Worm (Caenorhabditis elegans): ENCODE measurements around the gene Y57G11C.1147.

The Y57G11C.1147 gene

DNA sequence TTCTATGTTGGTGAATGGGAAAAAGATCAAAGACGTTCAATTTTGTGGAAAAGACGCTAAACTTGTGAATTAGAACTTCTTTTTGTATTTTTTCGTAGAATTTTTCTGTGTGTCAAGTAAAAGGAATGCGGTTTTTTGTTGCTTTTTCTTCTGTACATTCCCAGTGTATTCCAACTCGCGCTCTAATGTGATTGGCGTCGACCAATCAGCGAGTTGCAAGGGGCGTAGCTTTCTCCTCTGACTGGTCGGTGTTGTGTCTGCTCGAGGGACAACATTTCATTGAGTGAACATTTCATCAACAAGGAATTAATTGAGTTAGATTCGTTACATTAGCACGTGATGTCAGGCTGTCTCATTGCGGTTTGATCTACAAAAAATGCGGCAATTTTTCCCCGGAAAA is 3.6 kb upstream of the Y57G11C.1147 start:
- TF ChIP-seq sma-3 (GFP tag; optimal IDR thresholded peaks at IDR 0.05): no peak
- TF ChIP-seq nhr-21 (tag; optimal IDR thresholded peaks at IDR 0.05): no peak
- TF ChIP-seq F13H6.1 (tag; optimal IDR thresholded peaks at IDR 0.05): no peak
- no peak for TF ChIP-seq nhr-237 (tag; optimal IDR thresholded peaks at IDR 0.05)
- no peak for TF ChIP-seq lin-13 (GFP tag; optimal IDR thresholded peaks at IDR 0.05)

DNA sequence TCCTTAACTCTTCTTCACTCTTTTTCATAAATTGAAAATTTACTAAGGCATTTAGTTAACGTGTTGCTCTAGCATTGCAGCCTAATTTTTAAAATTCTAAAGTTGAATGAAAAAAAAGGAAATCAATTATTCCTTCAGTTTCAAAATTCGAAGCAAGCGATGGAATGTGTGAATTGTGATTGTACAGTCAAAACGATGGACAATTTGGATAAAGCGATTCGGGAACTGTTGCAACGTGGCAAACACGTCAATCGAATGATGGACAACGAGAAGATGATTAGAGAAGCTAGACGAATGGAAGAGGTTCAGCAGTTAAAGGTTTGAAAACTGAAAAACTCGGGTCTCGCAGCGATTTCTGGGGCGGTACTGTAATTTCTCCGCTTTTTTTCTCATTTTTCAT is 1.9 kb upstream of the Y57G11C.1147 start, which contains the start of gene Y57G11C.14:
Gene Y57G11C.14, plus strand, starts transcription at position 126 of the 400 bp plus-strand sequence.
- no peak for TF ChIP-seq sem-4 (tag; optimal IDR thresholded peaks at IDR 0.05)

DNA sequence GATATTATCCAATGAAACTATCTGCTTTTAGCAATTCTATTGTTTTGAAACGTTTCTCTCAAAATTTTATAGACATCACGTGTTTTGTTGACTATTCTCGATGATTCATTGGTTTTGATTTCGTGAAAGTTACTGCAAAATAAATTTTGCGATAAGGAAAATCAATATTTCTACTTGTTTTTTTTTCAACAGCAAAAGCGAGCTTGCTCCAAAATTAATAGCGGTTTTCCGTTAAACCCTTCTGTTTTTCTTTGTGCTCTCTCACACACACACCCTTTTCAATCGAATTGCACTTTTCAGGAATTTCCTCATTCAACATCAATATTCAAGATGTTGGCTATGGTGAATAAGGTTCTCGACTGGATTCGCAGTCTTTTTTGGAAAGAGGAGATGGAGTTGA is 535 bp upstream of the Y57G11C.1147 start, which contains the start of gene arl-8:
Gene arl-8, plus strand, starts transcription at position 301 of the 400 bp plus-strand sequence.
- peak; percentile 17 for TF ChIP-seq ama-1 (optimal IDR thresholded peaks at IDR 0.05)
- no peak for TF ChIP-seq C34F6.9 (tag; optimal IDR thresholded peaks at IDR 0.05)

DNA sequence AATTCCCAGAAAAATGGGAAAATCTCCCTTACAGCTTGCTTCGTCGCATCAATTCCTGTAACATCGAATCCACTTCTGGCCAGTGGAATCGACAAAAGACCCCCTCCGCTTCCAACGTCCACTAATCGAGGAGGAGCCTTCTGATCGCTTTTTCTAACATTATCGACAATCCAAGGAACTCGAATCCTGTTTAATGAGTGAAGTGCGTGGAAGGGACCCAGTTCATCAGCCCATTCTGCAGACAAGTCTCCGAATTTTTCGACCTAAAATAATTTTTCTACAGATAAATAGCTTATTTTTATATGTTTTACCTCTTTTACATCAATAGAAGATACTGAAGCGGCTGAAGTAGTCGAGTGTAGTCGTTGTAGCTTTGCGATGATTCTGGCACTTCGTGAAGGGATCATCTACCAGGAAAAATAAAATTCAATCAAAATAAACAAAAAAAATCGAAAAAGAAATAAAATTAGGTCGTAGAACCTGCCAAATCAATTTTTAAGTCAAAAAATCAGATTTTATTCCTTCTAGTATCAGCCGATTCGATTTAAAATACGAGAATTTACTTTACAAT is 1.3 kb downstream of the Y57G11C.1147 start, which contains the start of gene coq-3:
Gene coq-3, minus strand, starts transcription at position 407 of the 571 bp plus-strand sequence.
- TF ChIP-seq F13H6.1 (tag; optimal IDR thresholded peaks at IDR 0.05): no peak
- no peak for TF ChIP-seq dmd-4 (tag; optimal IDR thresholded peaks at IDR 0.05)
- no peak for TF ChIP-seq elt-1 (tag; optimal IDR thresholded peaks at IDR 0.05)
- no peak for TF ChIP-seq unc-62 (GFP tag; optimal IDR thresholded peaks at IDR 0.05)
- TF ChIP-seq C34F6.9 (tag; optimal IDR thresholded peaks at IDR 0.05): no peak
- TF ChIP-seq sem-4 (tag; optimal IDR thresholded peaks at IDR 0.05): no peak
- TF ChIP-seq gmeb-1 (tag; optimal IDR thresholded peaks at IDR 0.05): no peak
- no peak for TF ChIP-seq skn-1 (tag; optimal IDR thresholded peaks at IDR 0.05)
- no peak for TF ChIP-seq nhr-129 (tag; optimal IDR thresholded peaks at IDR 0.05)
- no peak for TF ChIP-seq nhr-10 (tag; optimal IDR thresholded peaks at IDR 0.05)
- TF ChIP-seq Y55F3AM.14 (GFP tag; optimal IDR thresholded peaks at IDR 0.05): no peak
- TF ChIP-seq nhr-77 (tag; optimal IDR thresholded peaks at IDR 0.05): no peak
- no peak for TF ChIP-seq lin-11 (tag; optimal IDR thresholded peaks at IDR 0.05)
- TF ChIP-seq ZK546.5 (tag; optimal IDR thresholded peaks at IDR 0.05): no peak
- TF ChIP-seq lsy-2 (tag; optimal IDR thresholded peaks at IDR 0.05): no peak
- TF ChIP-seq sma-3 (GFP tag; optimal IDR thresholded peaks at IDR 0.05): no peak

DNA sequence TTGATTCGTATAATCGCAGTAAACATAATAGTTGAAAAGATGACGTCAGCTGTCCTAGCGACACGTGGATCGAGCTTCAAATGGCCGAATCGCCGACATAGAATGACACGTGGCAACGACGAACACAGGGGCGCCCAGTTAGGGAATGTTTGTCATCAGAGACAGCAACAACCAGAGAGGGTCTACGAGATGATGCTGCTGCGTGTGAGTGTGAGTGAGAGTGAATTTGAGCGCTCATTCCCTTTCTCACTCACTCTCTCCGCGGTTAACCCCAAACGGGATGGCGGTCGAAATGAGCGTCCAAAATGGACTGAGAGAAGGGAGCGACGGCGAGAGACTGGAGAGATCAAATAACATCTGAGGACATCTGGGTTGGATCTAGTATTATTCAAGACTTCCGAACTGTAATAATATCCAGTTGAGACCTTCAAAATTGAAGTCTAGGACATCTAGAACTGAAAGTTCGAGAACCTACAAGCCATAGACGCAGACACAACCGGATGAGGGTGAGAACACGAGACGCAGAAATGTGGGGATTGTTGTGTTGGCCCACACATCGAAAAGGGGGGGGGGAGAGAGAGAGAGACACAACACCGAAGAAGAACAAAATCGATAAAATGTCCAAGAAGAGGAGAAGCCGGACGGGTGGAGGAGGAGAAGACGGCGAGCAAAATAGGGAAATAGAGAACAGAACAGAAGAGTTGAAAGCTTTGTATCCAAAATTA is 3.3 kb downstream of the Y57G11C.1147 start:
- TF ChIP-seq elt-1 (tag; optimal IDR thresholded peaks at IDR 0.05) (no peak), blmp-1 (tag; optimal IDR thresholded peaks at IDR 0.05; ENCODE audit: insufficient read depth) (peak; percentile 96), C34F6.9 (tag; optimal IDR thresholded peaks at IDR 0.05) (peak; percentile 71), nhr-237 (tag; optimal IDR thresholded peaks at IDR 0.05) (no peak), nhr-6 (tag; optimal IDR thresholded peaks at IDR 0.05) (no peak), nhr-77 (tag; optimal IDR thresholded peaks at IDR 0.05) (no peak), zag-1 (tag; optimal IDR thresholded peaks at IDR 0.05) (no peak), lin-39 (tag; optimal IDR thresholded peaks at IDR 0.05) (no peak), lin-13 (GFP tag; optimal IDR thresholded peaks at IDR 0.05) (peak; percentile 71), F13H6.1 (tag; optimal IDR thresholded peaks at IDR 0.05) (peak; percentile 61), R02D3.7 (tag; optimal IDR thresholded peaks at IDR 0.05) (no peak), unc-62 (GFP tag; optimal IDR thresholded peaks at IDR 0.05) (no peak), nhr-10 (tag; optimal IDR thresholded peaks at IDR 0.05) (no peak), snpc-4 (tag; optimal IDR thresholded peaks at IDR 0.05) (peak; percentile 53), ztf-11 (tag; optimal IDR thresholded peaks at IDR 0.05) (no peak), mdl-1 (tag; optimal IDR thresholded peaks at IDR 0.05) (peak; percentile 16 to 22), unc-55 (GFP tag; optimal IDR thresholded peaks at IDR 0.05) (peak; percentile 68), ama-1 (optimal IDR thresholded peaks at IDR 0.05) (no peak), nhr-25 (tag; optimal IDR thresholded peaks at IDR 0.05) (peak; percentile 65), lsy-2 (tag; optimal IDR thresholded peaks at IDR 0.05) (peak; percentile 4 to 47), gmeb-1 (tag; optimal IDR thresholded peaks at IDR 0.05) (no peak), sma-3 (GFP tag; optimal IDR thresholded peaks at IDR 0.05) (peak; percentile 30), crh-2 (tag; optimal IDR thresholded peaks at IDR 0.05) (peak; percentile 97), nhr-11 (tag; optimal IDR thresholded peaks at IDR 0.05) (no peak), ztf-1 (GFP tag; conservative IDR thresholded peaks at IDR 0.05) (no peak), ztf-4 (tag; optimal IDR thresholded peaks at IDR 0.05) (peak; percentile 46), alr-1 (tag; optimal IDR thresholded peaks at IDR 0.05) (no peak), ceh-16 (tag; optimal IDR thresholded peaks at IDR 0.05) (peak; percentile 54), aly-2 (tag; optimal IDR thresholded peaks at IDR 0.05) (no peak), skn-1 (tag; optimal IDR thresholded peaks at IDR 0.05) (no peak), peb-1 (tag; optimal IDR thresholded peaks at IDR 0.05) (no peak), elt-3 (tag; optimal IDR thresholded peaks at IDR 0.05) (no peak), mbf-1 (tag; optimal IDR thresholded peaks at IDR 0.05) (no peak), egl-27 (tag; optimal IDR thresholded peaks at IDR 0.05) (no peak), nhr-12 (tag; optimal IDR thresholded peaks at IDR 0.05) (no peak), nhr-21 (tag; optimal IDR thresholded peaks at IDR 0.05) (peak; percentile 10), nhr-129 (tag; optimal IDR thresholded peaks at IDR 0.05) (peak; percentile 89)

Measured in whole organism, L2 larva.